Worm (Caenorhabditis elegans) whole organism, L1 larva: ENCODE measurements around the gene C32D5.8.
A peak's percentile ranks its signal among the peaks of the same experiment; 100 is the strongest.

Experiments
- C04F5.9 ChIP-seq: sonication (generic microtip); optimal IDR thresholded peaks from 2 replicates; lab custom pipeline; 2016; ENCODE audit warnings: missing genetic modification characterization, missing compliant biosample characterization
- C16A3.4 ChIP-seq: fragments of 150-350 bp; optimal IDR thresholded peaks from 2 replicates; lab custom pipeline; 2014; ENCODE audit warnings: missing biosample characterization, missing genetic modification characterization
- F16B12.6 ChIP-seq: fragments of 150-350 bp; optimal IDR thresholded peaks from 2 replicates; lab custom pipeline; 2014; ENCODE audit warnings: missing biosample characterization, missing genetic modification characterization
- alr-1 ChIP-seq: fragments of 200-800 bp; sonication (Bioruptor generic); optimal IDR thresholded peaks from 2 replicates; lab custom pipeline; 2018; ENCODE audit warnings: borderline replicate concordance, mild to moderate bottlenecking, missing genetic modification characterization, missing compliant biosample characterization
- aly-2 ChIP-seq: fragments of 150-350 bp; optimal IDR thresholded peaks from 2 replicates; lab custom pipeline; 2014; ENCODE audit warnings: missing biosample characterization, missing genetic modification characterization
- ama-1 ChIP-seq: fragments of 150-350 bp; optimal IDR thresholded peaks from 2 replicates; lab custom pipeline; 2014
- blmp-1 ChIP-seq: fragments of 150-350 bp; optimal IDR thresholded peaks from 2 replicates; lab custom pipeline; 2014; ENCODE audit warnings: missing biosample characterization, missing genetic modification characterization
- ceh-8 ChIP-seq: fragments of 200-800 bp; sonication (Bioruptor generic); optimal IDR thresholded peaks from 2 replicates; lab custom pipeline; 2018; ENCODE audit warnings: mild to moderate bottlenecking, missing genetic modification characterization, moderate library complexity, missing compliant biosample characterization
- ceh-82 ChIP-seq, 3 experiments: fragments of 150-350 bp in 1 of 3; sonication (generic microtip) in 2 of 3; optimal IDR thresholded peaks; 2 replicates each; lab custom pipeline; 2014 to 2017; ENCODE audit warnings: missing biosample characterization in 3 of 3, missing genetic modification characterization in 3 of 3
- ceh-88 ChIP-seq: fragments of 200-800 bp; sonication (Bioruptor generic); IDR thresholded peaks from 2 replicates; pipeline ENCODE4 v1.3.6; 2022; ENCODE audit warnings: missing genetic modification characterization, missing compliant biosample characterization
- ceh-90 ChIP-seq: sonication (generic microtip); optimal IDR thresholded peaks from 2 replicates; lab custom pipeline; 2016; ENCODE audit warnings: missing genetic modification characterization, missing compliant biosample characterization
- ces-1 ChIP-seq: fragments of 150-350 bp; optimal IDR thresholded peaks from 2 replicates; lab custom pipeline; 2014; ENCODE audit warnings: missing biosample characterization, missing genetic modification reagents, missing genetic modification characterization
- dpl-1 ChIP-seq, 3 experiments: fragments of 150-350 bp in 2 of 3; sonication (generic microtip) in 1 of 3; optimal IDR thresholded peaks; 2 replicates each; lab custom pipeline; 2014 to 2017; ENCODE audit warnings: missing biosample characterization in 3 of 3, missing genetic modification characterization in 3 of 3, missing genetic modification reagents in 3 of 3
- dsc-1 ChIP-seq: sonication (generic microtip); optimal IDR thresholded peaks from 2 replicates; lab custom pipeline; 2016; ENCODE audit warnings: mild to moderate bottlenecking, missing genetic modification characterization, missing compliant biosample characterization
- efl-1 ChIP-seq, 4 experiments: fragments of 150-350 bp; optimal IDR thresholded peaks in 3 of 4; peaks in 1 of 4; 1 replicate in 1 of 4; 2 replicates in 3 of 4; lab custom pipeline; 2014; ENCODE audit warnings: missing biosample characterization in 2 of 4, missing genetic modification characterization in 2 of 4, missing genetic modification reagents in 2 of 4
- egl-13 ChIP-seq: sonication (generic microtip); optimal IDR thresholded peaks from 2 replicates; lab custom pipeline; 2016; ENCODE audit warnings: missing genotype, missing genetic modification reagents, missing genetic modification characterization, missing compliant biosample characterization
- egl-27 ChIP-seq, 2 experiments: fragments of 150-350 bp in 1 of 2; sonication (generic microtip); optimal IDR thresholded peaks; 3 replicates each; lab custom pipeline; 2017 to 2018; ENCODE audit warnings: missing biosample characterization in 2 of 2, missing genetic modification characterization in 2 of 2, missing genetic modification reagents in 2 of 2
- elt-2 ChIP-seq: sonication (generic microtip); optimal IDR thresholded peaks from 2 replicates; lab custom pipeline; 2016; ENCODE audit warnings: missing genetic modification characterization, mild to moderate bottlenecking, inconsistent platforms, missing compliant biosample characterization, missing genetic modification reagents
- elt-3 ChIP-seq, 6 experiments: fragments of 150-350 bp in 1 of 6; sonication (generic microtip); optimal IDR thresholded peaks; 2 replicates each; lab custom pipeline; 2017 to 2018; ENCODE audit warnings: missing biosample characterization in 6 of 6, missing genetic modification characterization in 6 of 6, inconsistent platforms in 1 of 6
- fkh-4 ChIP-seq: sonication (generic microtip); optimal IDR thresholded peaks from 2 replicates; lab custom pipeline; 2016; ENCODE audit warnings: missing compliant biosample characterization, missing genetic modification characterization, borderline replicate concordance
- grh-1 ChIP-seq: fragments of 200-800 bp; sonication (Bioruptor generic); IDR thresholded peaks from 2 replicates; pipeline ENCODE4 v1.3.6; 2022; ENCODE audit warnings: missing genetic modification reagents, missing genetic modification characterization, missing compliant biosample characterization
- hpl-2 ChIP-seq: fragments of 150-350 bp; optimal IDR thresholded peaks from 2 replicates; lab custom pipeline; 2014; ENCODE audit warnings: missing biosample characterization, missing genetic modification reagents, missing genetic modification characterization
- isw-1 ChIP-seq: fragments of 200-800 bp; sonication (Bioruptor generic); IDR thresholded peaks from 2 replicates; pipeline ENCODE4 v1.3.6; 2022; ENCODE audit warnings: missing genetic modification characterization, missing compliant biosample characterization
- jun-1 ChIP-seq: fragments of 150-350 bp; optimal IDR thresholded peaks from 2 replicates; lab custom pipeline; 2014; ENCODE audit warnings: missing biosample characterization, missing genetic modification reagents, missing genetic modification characterization
- lin-13 ChIP-seq: fragments of 150-350 bp; optimal IDR thresholded peaks from 2 replicates; lab custom pipeline; 2014; ENCODE audit warnings: missing biosample characterization, missing genetic modification reagents, missing genetic modification characterization
- lin-15B ChIP-seq: fragments of 150-350 bp; sonication (generic microtip); optimal IDR thresholded peaks from 3 replicates; lab custom pipeline; 2014; ENCODE audit warnings: missing biosample characterization, missing genetic modification characterization
- lsy-2 ChIP-seq, 2 experiments: fragments of 150-350 bp; optimal IDR thresholded peaks; 2 replicates each; lab custom pipeline; 2014; ENCODE audit warnings: missing biosample characterization in 2 of 2, missing genetic modification characterization in 2 of 2
- mdl-1 ChIP-seq, 2 experiments: fragments of 150-350 bp; optimal IDR thresholded peaks; 2 replicates each; lab custom pipeline; 2014 to 2017; ENCODE audit warnings: missing biosample characterization in 2 of 2, missing genetic modification characterization in 2 of 2, inconsistent platforms in 1 of 2
- mep-1 ChIP-seq: fragments of 150-350 bp; optimal IDR thresholded peaks from 2 replicates; lab custom pipeline; 2014; ENCODE audit warnings: missing biosample characterization, missing genetic modification characterization
- nhr-12 ChIP-seq: sonication (generic microtip); optimal IDR thresholded peaks from 2 replicates; lab custom pipeline; 2017; ENCODE audit warnings: missing biosample characterization, missing genetic modification characterization
- nhr-20 ChIP-seq: sonication (generic microtip); optimal IDR thresholded peaks from 2 replicates; lab custom pipeline; 2016; ENCODE audit warnings: mild to moderate bottlenecking, missing genetic modification characterization, missing compliant biosample characterization
- nhr-237 ChIP-seq: fragments of 150-350 bp; optimal IDR thresholded peaks from 2 replicates; lab custom pipeline; 2014; ENCODE audit warnings: missing biosample characterization, missing genetic modification characterization
- nhr-28 ChIP-seq: fragments of 150-350 bp; optimal IDR thresholded peaks from 2 replicates; lab custom pipeline; 2014; ENCODE audit warnings: missing biosample characterization, missing genetic modification characterization
- nhr-47 ChIP-seq: sonication (generic microtip); optimal IDR thresholded peaks from 2 replicates; lab custom pipeline; 2016; ENCODE audit warnings: mild to moderate bottlenecking, missing genetic modification characterization, moderate library complexity, missing compliant biosample characterization
- nhr-71 ChIP-seq: sonication (generic microtip); optimal IDR thresholded peaks from 2 replicates; lab custom pipeline; 2016; ENCODE audit warnings: mild to moderate bottlenecking, missing genetic modification characterization, moderate library complexity, missing compliant biosample characterization
- nhr-76 ChIP-seq: sonication (generic microtip); optimal IDR thresholded peaks from 2 replicates; lab custom pipeline; 2017; ENCODE audit warnings: missing biosample characterization, missing genetic modification characterization
- nhr-77 ChIP-seq: fragments of 150-350 bp; optimal IDR thresholded peaks from 2 replicates; lab custom pipeline; 2014; ENCODE audit warnings: missing biosample characterization, missing genetic modification characterization
- nhr-84 ChIP-seq: sonication (generic microtip); optimal IDR thresholded peaks from 2 replicates; lab custom pipeline; 2017; ENCODE audit warnings: missing biosample characterization, missing genetic modification characterization
- nhr-85 ChIP-seq: sonication (generic microtip); peaks from one replicate; lab custom pipeline; 2016; ENCODE audit warnings: missing genetic modification characterization, inconsistent platforms, missing compliant biosample characterization
- pax-3 ChIP-seq: fragments of 200-800 bp; sonication (Bioruptor generic); optimal IDR thresholded peaks from 2 replicates; lab custom pipeline; 2018; ENCODE audit warnings: mild to moderate bottlenecking, missing genetic modification characterization, moderate library complexity, missing compliant biosample characterization
- rnt-1 ChIP-seq: sonication (generic microtip); optimal IDR thresholded peaks from 2 replicates; lab custom pipeline; 2016; ENCODE audit warnings: mild to moderate bottlenecking, missing genetic modification characterization, moderate library complexity, missing compliant biosample characterization
- snpc-4 ChIP-seq: fragments of 150-350 bp; optimal IDR thresholded peaks from 2 replicates; lab custom pipeline; 2014; ENCODE audit warnings: missing biosample characterization, missing genetic modification characterization
- snu-23 ChIP-seq: sonication (generic microtip); optimal IDR thresholded peaks from 2 replicates; lab custom pipeline; 2016; ENCODE audit warnings: missing genetic modification characterization, missing compliant biosample characterization
- sup-37 ChIP-seq: fragments of 200-800 bp; sonication (Bioruptor generic); optimal IDR thresholded peaks from 2 replicates; lab custom pipeline; 2018; ENCODE audit warnings: mild to moderate bottlenecking, missing genetic modification characterization, missing compliant biosample characterization
- swsn-7 ChIP-seq: sonication (generic microtip); optimal IDR thresholded peaks from 2 replicates; lab custom pipeline; 2016; ENCODE audit warnings: missing genetic modification characterization, missing compliant biosample characterization
- tlp-1 ChIP-seq: fragments of 150-350 bp; optimal IDR thresholded peaks from 2 replicates; lab custom pipeline; 2014; ENCODE audit warnings: missing biosample characterization, missing genetic modification characterization
- unc-30 ChIP-seq: sonication (generic microtip); optimal IDR thresholded peaks from 2 replicates; lab custom pipeline; 2017; ENCODE audit warnings: missing biosample characterization, missing genetic modification characterization
- unc-62 ChIP-seq: fragments of 150-350 bp; optimal IDR thresholded peaks from 2 replicates; lab custom pipeline; 2014; ENCODE audit warnings: missing biosample characterization, missing genetic modification reagents, missing genetic modification characterization
- unc-98 ChIP-seq: fragments of 200-800 bp; sonication (Bioruptor generic); IDR thresholded peaks from 2 replicates; pipeline ENCODE4 v1.3.6; 2022; ENCODE audit warnings: missing genetic modification characterization, missing compliant biosample characterization
- xbp-1 ChIP-seq: sonication (generic microtip); optimal IDR thresholded peaks from 2 replicates; lab custom pipeline; 2016; ENCODE audit warnings: missing genetic modification characterization, missing compliant biosample characterization
- ztf-11 ChIP-seq, 2 experiments: sonication (generic microtip); optimal IDR thresholded peaks; 2 replicates each; lab custom pipeline; 2016 to 2017; ENCODE audit warnings: missing genetic modification characterization in 2 of 2, missing biosample characterization in 1 of 2, missing compliant biosample characterization in 1 of 2
- ztf-4 ChIP-seq: fragments of 150-350 bp; optimal IDR thresholded peaks from 2 replicates; lab custom pipeline; 2014; ENCODE audit warnings: missing biosample characterization, missing genetic modification characterization

C32D5.8 gene

DNA sequence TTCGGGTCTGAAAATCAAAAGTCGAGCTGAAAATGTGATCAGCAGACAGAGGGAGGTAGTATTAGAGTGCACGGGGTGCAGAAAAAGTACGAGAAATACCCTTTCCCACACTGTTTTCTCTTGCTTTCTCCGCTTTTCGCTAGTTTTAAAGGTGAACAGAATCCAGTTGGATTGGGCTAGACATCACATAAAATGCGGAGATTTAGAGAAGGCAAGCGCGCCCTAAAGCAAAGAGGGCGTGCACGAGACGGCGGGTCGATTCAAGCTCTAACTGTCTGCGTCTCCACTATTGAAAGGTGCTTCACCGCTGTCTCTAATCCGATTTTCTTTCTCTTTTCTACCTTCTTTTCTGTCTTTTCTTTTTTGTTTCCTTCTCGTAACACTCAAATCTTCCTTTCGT is 24.3 kb upstream of the C32D5.8 start (continued):
- peak; percentile 56 for TF ChIP-seq elt-2 (tag; lab: Kevin White, UChicago)
- no peak for TF ChIP-seq ama-1
- TF ChIP-seq nhr-71 (tag; lab: Kevin White, UChicago) = peak; percentile 92
- TF ChIP-seq efl-1 (optimal IDR thresholded peaks at IDR 0.05; lab: Kevin White, UChicago) = peak; percentile 84 to 90
- TF ChIP-seq efl-1 (GFP tag; optimal IDR thresholded peaks at IDR 0.05 in 1 of 2; lab: Kevin White, UChicago) = peak; percentile 71 to 97
- TF ChIP-seq elt-3 (tag; optimal IDR thresholded peaks at IDR 0.05; lab: Kevin White, UChicago) = peak in 2 of 6 experiments; percentile 57 to 81
- peak; percentile 81 for TF ChIP-seq C16A3.4 (tag; lab: Kevin White, UChicago)
- peak; percentile 91 for TF ChIP-seq nhr-20
- TF ChIP-seq tlp-1 (tag; lab: Kevin White, UChicago) = no peak
- TF ChIP-seq egl-13 (tag; lab: Kevin White, UChicago) = peak; percentile 62
- TF ChIP-seq nhr-77 = peak; percentile 73
- TF ChIP-seq xbp-1 (tag; lab: Kevin White, UChicago) = peak; percentile 83
- no peak for TF ChIP-seq unc-30 (tag; lab: Kevin White, UChicago)
- no peak for TF ChIP-seq nhr-76 (tag; lab: Kevin White, UChicago)
- TF ChIP-seq pax-3 (tag; lab: Kevin White, UChicago) = no peak
- no peak for TF ChIP-seq ces-1
- TF ChIP-seq ceh-82 (tag; optimal IDR thresholded peaks at IDR 0.05; lab: Kevin White, UChicago) = peak; percentile 70 to 94 (median 77)
- peak; percentile 97 for TF ChIP-seq blmp-1
- TF ChIP-seq egl-27 (tag; optimal IDR thresholded peaks at IDR 0.05; lab: Kevin White, UChicago) = peak in 1 of 2 experiments; percentile 6
- TF ChIP-seq nhr-12 (tag; lab: Kevin White, UChicago) = no peak
- no peak for TF ChIP-seq unc-62
- TF ChIP-seq ceh-88 (GFP tag; lab: Robert Waterston, UW) = 0 out of 2 replicates have a peak, but pooled peaks have one; percentile 16
- peak; percentile 86 for TF ChIP-seq lin-15B (tag; lab: Kevin White, UChicago)
- peak in 1 of 2 experiments; percentile 5 for TF ChIP-seq ztf-11 (tag; optimal IDR thresholded peaks at IDR 0.05; lab: Kevin White, UChicago)
- TF ChIP-seq jun-1 (tag; lab: Kevin White, UChicago) = peak; percentile 86
- TF ChIP-seq isw-1 (GFP tag; lab: Robert Waterston, UW) = peak; percentile 85
- peak; percentile 80 for TF ChIP-seq lin-13 (GFP tag; lab: Kevin White, UChicago)
- TF ChIP-seq nhr-84 = no peak
- TF ChIP-seq snpc-4 (tag; lab: Kevin White, UChicago) = peak; percentile 50
- TF ChIP-seq hpl-2 (GFP tag; lab: Kevin White, UChicago) = peak; percentile 20
- TF ChIP-seq alr-1 (tag; lab: Kevin White, UChicago) = no peak
- TF ChIP-seq ceh-90 (tag; lab: Kevin White, UChicago) = no peak
- TF ChIP-seq aly-2 (tag; lab: Kevin White, UChicago) = peak; percentile 12
- no peak for TF ChIP-seq sup-37 (GFP tag; lab: Kevin White, UChicago)
- TF ChIP-seq snu-23 (GFP tag; lab: Kevin White, UChicago) = peak; percentile 94
- TF ChIP-seq fkh-4 (tag; lab: Kevin White, UChicago) = peak; percentile 21
- TF ChIP-seq unc-98 (GFP tag; lab: Robert Waterston, UW) = no peak
- TF ChIP-seq swsn-7 (tag; lab: Kevin White, UChicago) = peak; percentile 87
- TF ChIP-seq nhr-237 (tag; lab: Kevin White, UChicago) = peak; percentile 20
- TF ChIP-seq nhr-47 (tag; lab: Kevin White, UChicago) = peak; percentile 88
- peak; percentile 47 for TF ChIP-seq F16B12.6
- peak; percentile 89 for TF ChIP-seq rnt-1 (tag; lab: Kevin White, UChicago)
- TF ChIP-seq C04F5.9 (tag; lab: Kevin White, UChicago) = no peak
- TF ChIP-seq lsy-2 (tag; optimal IDR thresholded peaks at IDR 0.05; lab: Kevin White, UChicago) = peak; percentile 87 to 89
- TF ChIP-seq nhr-85 (tag; lab: Kevin White, UChicago) = peak; percentile 92
- TF ChIP-seq dpl-1 (GFP tag; optimal IDR thresholded peaks at IDR 0.05; lab: Kevin White, UChicago) = peak; percentile 67 to 79 (median 78)
- peak; percentile 45; the same call in 1 of the 2 replicates for TF ChIP-seq grh-1 (GFP tag; lab: Robert Waterston, UW)
- peak; percentile 72 for TF ChIP-seq ztf-4 (tag; lab: Kevin White, UChicago)
- TF ChIP-seq nhr-28 = no peak
- TF ChIP-seq dsc-1 (tag; lab: Kevin White, UChicago) = peak; percentile 76
- TF ChIP-seq mep-1 (tag; lab: Kevin White, UChicago) = peak; percentile 48
- TF ChIP-seq mdl-1 (tag; optimal IDR thresholded peaks at IDR 0.05; lab: Kevin White, UChicago) = peak; percentile 45 to 97
- TF ChIP-seq ceh-8 (GFP tag; lab: Kevin White, UChicago) = peak; percentile 29
- TF ChIP-seq, all 84 proteins: peak for 50
